Worm (Caenorhabditis elegans): ENCODE measurements around the gene lis-1.

Gene lis-1

ce11 chrIII:13324739-13325138 lies 51.8 kb downstream of the lis-1 start, which contains the start of gene F53A2.1:
F53A2.1 (minus strand) TSS chrIII:13324839.
- TF ChIP-seq lsl-1 (GFP tag; optimal IDR thresholded peaks at IDR 0.05), result no peak
- no peak for TF ChIP-seq F10E7.11 (tag; optimal IDR thresholded peaks at IDR 0.05)
- TF ChIP-seq F22D6.2 (tag; optimal IDR thresholded peaks at IDR 0.05), result no peak
- TF ChIP-seq K11D2.4 (GFP tag; IDR thresholded peaks at IDR 0.05), result no peak
- no peak for TF ChIP-seq lin-26 (GFP tag; IDR thresholded peaks at IDR 0.05)
- TF ChIP-seq pbrm-1 (GFP tag; IDR thresholded peaks at IDR 0.05), result no peak
- TF ChIP-seq dox-1 (GFP tag; IDR thresholded peaks at IDR 0.05), result no peak
- no peak for TF ChIP-seq madf-10 (tag; optimal IDR thresholded peaks at IDR 0.05)
- no peak for TF ChIP-seq Y56A3A.18 (GFP tag; IDR thresholded peaks at IDR 0.05)
- TF ChIP-seq mcd-1 (GFP tag; IDR thresholded peaks at IDR 0.05), result no peak

ce11 chrIII:13322578-13322977 lies 53.9 kb downstream of the lis-1 start, which contains the start of gene F53A2.11:
F53A2.11 (minus strand) TSS chrIII:13322678.
- no peak for TF ChIP-seq B0261.1 (tag; optimal IDR thresholded peaks at IDR 0.05)
- no peak for TF ChIP-seq snpc-3.4 (tag; optimal IDR thresholded peaks at IDR 0.05)
- no peak for TF ChIP-seq F22D6.2 (tag; optimal IDR thresholded peaks at IDR 0.05)
- no peak for TF ChIP-seq unc-130 (GFP tag; optimal IDR thresholded peaks at IDR 0.05)
- TF ChIP-seq madf-6 (GFP tag; IDR thresholded peaks at IDR 0.05), result no peak
